Worm (Caenorhabditis elegans): ENCODE measurements around the gene fbxa-199.

The fbxa-199 gene

DNA sequence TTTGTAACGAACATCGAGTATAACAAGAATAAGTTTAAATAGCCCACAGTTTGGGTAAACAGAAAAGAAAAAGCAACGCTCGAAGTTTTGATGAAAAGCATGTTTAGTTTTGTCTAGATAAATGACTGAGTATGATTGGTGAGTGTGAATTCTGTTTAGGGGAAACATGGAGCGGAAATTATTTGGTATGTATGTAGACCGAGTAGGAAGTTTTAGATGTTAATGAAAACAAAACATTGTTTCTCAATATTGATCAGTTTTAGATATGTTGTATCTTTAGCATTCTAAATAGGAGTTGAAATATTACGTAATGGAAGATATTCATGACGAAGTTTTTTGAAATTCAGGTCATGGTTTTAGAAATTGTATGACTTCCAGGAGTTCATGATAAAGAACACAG, 14.0 kb upstream of the fbxa-199 start, which contains the start of gene srbc-63:
TSS of gene srbc-63 (minus strand) at position 101 of the 400 bp plus-strand sequence.
- TF ChIP-seq scrt-1 (GFP tag; IDR thresholded peaks at IDR 0.05) (no peak), B0310.2 (tag; optimal IDR thresholded peaks at IDR 0.05) (no peak), F13C5.2 (tag; optimal IDR thresholded peaks at IDR 0.05) (no peak), flt-1 (GFP tag; IDR thresholded peaks at IDR 0.05) (no peak), pes-1 (GFP tag; IDR thresholded peaks at IDR 0.05) (no peak), aly-1 (tag; optimal IDR thresholded peaks at IDR 0.05) (no peak), hnd-1 (tag; optimal IDR thresholded peaks at IDR 0.05) (no peak), hmg-4 (GFP tag; optimal IDR thresholded peaks at IDR 0.05) (no peak), ama-1 (optimal IDR thresholded peaks at IDR 0.05) (no peak), sea-1 (GFP tag; conservative IDR thresholded peaks at IDR 0.05) (no peak), ets-7 (tag; optimal IDR thresholded peaks at IDR 0.05) (no peak), ceh-36 (tag; optimal IDR thresholded peaks at IDR 0.05) (no peak), tra-4 (tag; optimal IDR thresholded peaks at IDR 0.05) (no peak)

DNA sequence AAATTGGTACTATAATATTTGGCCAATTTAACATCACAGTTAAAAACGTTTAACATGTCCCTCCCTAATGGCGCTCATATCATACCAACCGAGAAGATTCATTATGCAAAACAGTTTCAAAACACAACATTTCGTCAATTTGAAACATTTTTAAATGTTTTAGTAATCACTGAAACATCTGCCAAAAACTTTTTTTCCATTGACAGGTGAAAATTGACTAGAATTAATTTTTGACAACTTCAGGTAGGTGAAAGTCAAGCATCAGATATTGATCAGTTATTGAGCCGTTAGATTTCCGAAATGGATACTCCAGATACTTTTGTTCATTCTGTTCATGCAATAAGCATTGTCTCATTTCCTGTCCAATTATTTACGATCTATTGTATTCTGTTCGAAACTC, 8.3 kb upstream of the fbxa-199 start, which contains the start of gene srh-257:
TSS of gene srh-257 (plus strand) at position 301 of the 400 bp plus-strand sequence.
- no peak for TF ChIP-seq aly-1 (tag; optimal IDR thresholded peaks at IDR 0.05)
- no peak for TF ChIP-seq scrt-1 (GFP tag; IDR thresholded peaks at IDR 0.05)
- TF ChIP-seq flt-1 (GFP tag; IDR thresholded peaks at IDR 0.05), result no peak
- TF ChIP-seq ama-1 (optimal IDR thresholded peaks at IDR 0.05), result no peak
- TF ChIP-seq tbx-37 (GFP tag; conservative IDR thresholded peaks at IDR 0.05), result no peak
- TF ChIP-seq B0310.2 (tag; optimal IDR thresholded peaks at IDR 0.05), result no peak
- no peak for TF ChIP-seq pes-1 (GFP tag; IDR thresholded peaks at IDR 0.05)
- TF ChIP-seq hnd-1 (tag; optimal IDR thresholded peaks at IDR 0.05), result no peak
- TF ChIP-seq hmbx-1 (tag; optimal IDR thresholded peaks at IDR 0.05), result no peak
- TF ChIP-seq tra-4 (tag; optimal IDR thresholded peaks at IDR 0.05), result no peak
- TF ChIP-seq ceh-36 (tag; optimal IDR thresholded peaks at IDR 0.05), result no peak
- TF ChIP-seq hmg-4 (GFP tag; optimal IDR thresholded peaks at IDR 0.05), result no peak
- no peak for TF ChIP-seq tbx-11 (GFP tag; IDR thresholded peaks at IDR 0.05)
- TF ChIP-seq ets-7 (tag; optimal IDR thresholded peaks at IDR 0.05), result no peak
- no peak for TF ChIP-seq sea-1 (GFP tag; conservative IDR thresholded peaks at IDR 0.05)
- no peak for TF ChIP-seq ceh-13 (GFP tag; optimal IDR thresholded peaks at IDR 0.05)
- TF ChIP-seq F13C5.2 (tag; optimal IDR thresholded peaks at IDR 0.05), result no peak

- TF ChIP-seq hnd-1 (tag; optimal IDR thresholded peaks at IDR 0.05) (no peak), tbx-37 (GFP tag; conservative IDR thresholded peaks at IDR 0.05) (no peak), flt-1 (GFP tag; IDR thresholded peaks at IDR 0.05) (no peak), pes-1 (GFP tag; IDR thresholded peaks at IDR 0.05) (no peak), scrt-1 (GFP tag; IDR thresholded peaks at IDR 0.05) (no peak), tra-4 (tag; optimal IDR thresholded peaks at IDR 0.05) (no peak), B0310.2 (tag; optimal IDR thresholded peaks at IDR 0.05) (no peak), F13C5.2 (tag; optimal IDR thresholded peaks at IDR 0.05) (no peak), hmg-4 (GFP tag; optimal IDR thresholded peaks at IDR 0.05) (no peak), aly-1 (tag; optimal IDR thresholded peaks at IDR 0.05) (no peak), sea-1 (GFP tag; conservative IDR thresholded peaks at IDR 0.05) (no peak), hmbx-1 (tag; optimal IDR thresholded peaks at IDR 0.05) (no peak), ceh-36 (tag; optimal IDR thresholded peaks at IDR 0.05) (no peak), ets-7 (tag; optimal IDR thresholded peaks at IDR 0.05) (no peak), ceh-13 (GFP tag; optimal IDR thresholded peaks at IDR 0.05) (no peak), ama-1 (optimal IDR thresholded peaks at IDR 0.05) (no peak), tbx-11 (GFP tag; IDR thresholded peaks at IDR 0.05) (no peak)
Measured at ce11 chrV:15404859-15405258, 6.2 kb upstream of the fbxa-199 start, which contains the start of gene srh-258. Gene srh-258, plus strand, starts transcription at chrV:15405159.

DNA sequence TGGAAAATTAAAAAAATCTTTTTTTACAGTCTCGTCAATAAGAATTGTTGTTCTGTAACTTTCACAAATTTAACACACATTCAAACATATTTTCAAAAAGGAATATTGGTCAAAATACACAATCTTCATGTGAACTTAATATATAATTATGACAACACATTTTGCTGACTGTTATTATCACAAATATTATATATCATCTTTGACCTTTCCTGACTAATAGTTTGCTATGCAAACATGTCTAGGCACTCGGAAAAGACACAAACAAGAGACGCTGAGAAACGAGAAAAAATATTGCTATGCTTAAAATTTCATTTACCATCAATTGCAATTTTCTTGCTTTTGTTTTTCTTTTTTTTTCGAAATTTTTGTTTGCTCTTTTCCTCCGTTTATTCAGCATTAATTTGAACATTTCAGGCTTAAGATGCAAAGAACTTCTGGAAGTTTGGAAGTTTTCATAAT, 3.3 kb upstream of the fbxa-199 start, which contains the start of gene fbxa-135:
TSS of gene fbxa-135 (plus strand) at position 409 of the 459 bp plus-strand sequence.
- no peak for TF ChIP-seq ets-7 (tag; optimal IDR thresholded peaks at IDR 0.05)
- no peak for TF ChIP-seq ama-1 (optimal IDR thresholded peaks at IDR 0.05)
- TF ChIP-seq F13C5.2 (tag; optimal IDR thresholded peaks at IDR 0.05), result no peak
- TF ChIP-seq flt-1 (GFP tag; IDR thresholded peaks at IDR 0.05), result no peak
- TF ChIP-seq B0310.2 (tag; optimal IDR thresholded peaks at IDR 0.05), result no peak
- TF ChIP-seq hmbx-1 (tag; optimal IDR thresholded peaks at IDR 0.05), result no peak
- TF ChIP-seq ceh-36 (tag; optimal IDR thresholded peaks at IDR 0.05), result no peak
- TF ChIP-seq scrt-1 (GFP tag; IDR thresholded peaks at IDR 0.05), result no peak
- TF ChIP-seq pes-1 (GFP tag; IDR thresholded peaks at IDR 0.05), result no peak
- TF ChIP-seq aly-1 (tag; optimal IDR thresholded peaks at IDR 0.05), result no peak
- no peak for TF ChIP-seq tra-4 (tag; optimal IDR thresholded peaks at IDR 0.05)
- TF ChIP-seq hmg-4 (GFP tag; optimal IDR thresholded peaks at IDR 0.05), result no peak

- TF ChIP-seq tbx-37 (GFP tag; conservative IDR thresholded peaks at IDR 0.05), result no peak
Measured at ce11 chrV:15399691-15400377, 1.2 kb upstream of the fbxa-199 start, which contains the start of the genes T06E6.15 and sri-7. Gene T06E6.15, minus strand, starts transcription at chrV:15399791. Gene sri-7, plus strand, starts transcription at chrV:15400327.

DNA sequence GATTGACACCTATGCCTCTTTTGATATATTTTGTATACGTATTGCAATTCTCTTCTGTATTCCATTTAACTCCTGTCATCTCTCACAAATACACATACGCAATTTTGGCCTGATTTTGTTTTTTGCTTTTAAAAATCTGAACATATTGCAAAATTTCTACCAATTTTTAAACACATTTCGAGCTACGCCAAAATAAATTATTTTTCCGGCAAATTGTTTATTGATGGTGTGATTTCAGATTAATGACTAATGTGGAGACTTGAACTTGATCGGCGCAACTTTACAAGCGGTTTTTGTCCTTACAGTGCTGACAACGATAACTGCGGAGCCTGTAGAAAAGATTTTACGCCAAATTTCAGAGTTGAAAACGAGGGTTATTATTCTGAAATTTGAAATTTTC, 1.5 kb downstream of the fbxa-199 start:
- TF ChIP-seq B0310.2 (tag; optimal IDR thresholded peaks at IDR 0.05) (no peak), aly-1 (tag; optimal IDR thresholded peaks at IDR 0.05) (no peak), hmg-4 (GFP tag; optimal IDR thresholded peaks at IDR 0.05) (no peak)

- TF ChIP-seq pes-1 (GFP tag; IDR thresholded peaks at IDR 0.05), result 0 out of 2 replicates have a peak, but pooled peaks have one; percentile 37
- TF ChIP-seq sea-1 (GFP tag; conservative IDR thresholded peaks at IDR 0.05), result no peak
- no peak for TF ChIP-seq ceh-13 (GFP tag; optimal IDR thresholded peaks at IDR 0.05)
- no peak for TF ChIP-seq ets-7 (tag; optimal IDR thresholded peaks at IDR 0.05)
Measured at ce11 chrV:15395347-15395746, 3.3 kb downstream of the fbxa-199 start, which contains the start of gene cyb-3. Gene cyb-3, plus strand, starts transcription at chrV:15395696.
